Worm (Caenorhabditis elegans): ENCODE measurements around the gene rpl-26.

DNA sequence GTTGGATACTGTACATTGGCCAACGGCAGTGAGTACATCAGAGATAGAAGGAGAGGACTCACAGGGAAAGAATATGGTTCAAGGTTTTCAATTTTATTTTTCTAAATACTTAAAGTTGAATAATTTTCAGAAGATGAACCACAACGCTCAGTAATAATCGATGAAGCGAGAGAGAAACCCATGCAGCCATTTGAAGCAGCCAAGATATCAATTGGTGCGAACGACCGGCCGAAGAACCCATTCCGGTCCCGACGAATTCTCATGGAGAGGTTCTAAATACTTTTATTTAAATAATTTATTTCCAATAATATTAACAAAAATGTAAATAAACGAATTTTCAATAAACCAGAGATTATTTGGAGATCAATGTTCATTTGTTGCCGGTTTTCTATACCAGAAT, 2.4 kb upstream of the rpl-26 start, which contains the start of gene pigg-1:
- TF ChIP-seq pha-4 (tag; optimal IDR thresholded peaks at IDR 0.05) = no peak
- no peak for TF ChIP-seq F13H6.1 (tag; optimal IDR thresholded peaks at IDR 0.05)
- TF ChIP-seq C38D4.7 (GFP tag; optimal IDR thresholded peaks at IDR 0.05) = no peak
- TF ChIP-seq tbx-7 (tag; optimal IDR thresholded peaks at IDR 0.05) = no peak
- TF ChIP-seq ama-1 (optimal IDR thresholded peaks at IDR 0.05) = no peak
- no peak for TF ChIP-seq ceh-22 (tag; optimal IDR thresholded peaks at IDR 0.05)
- TF ChIP-seq nfya-1 (tag; optimal IDR thresholded peaks at IDR 0.05) = no peak
- TF ChIP-seq pag-3 (tag; optimal IDR thresholded peaks at IDR 0.05; ENCODE audit: borderline replicate concordance) = no peak
- TF ChIP-seq ref-2 (tag; optimal IDR thresholded peaks at IDR 0.05) = no peak
